Worm (Caenorhabditis elegans) whole organism, young adult: ENCODE measurements around the gene F53F4.1.

Source experiments
- B0336.3 ChIP-seq: fragments of 200-800 bp; sonication (Bioruptor generic); IDR thresholded peaks from 2 replicates; pipeline ENCODE4 v1.3.6; 2022; ENCODE audit warnings: missing genetic modification characterization, missing compliant biosample characterization
- C17E4.6 ChIP-seq: fragments of 200-800 bp; sonication (Bioruptor generic); IDR thresholded peaks from 2 replicates; pipeline ENCODE4 v1.3.6; 2022; ENCODE audit warnings: missing genetic modification reagents, missing genetic modification characterization, missing compliant biosample characterization
- F22D6.2 ChIP-seq: sonication (generic microtip); optimal IDR thresholded peaks from 2 replicates; lab custom pipeline; 2016; ENCODE audit warnings: mild to moderate bottlenecking, missing genetic modification characterization, missing compliant biosample characterization
- F23B12.7 ChIP-seq: sonication (generic microtip); optimal IDR thresholded peaks from 2 replicates; lab custom pipeline; 2017; ENCODE audit warnings: missing genetic modification characterization, mild to moderate bottlenecking, missing compliant biosample characterization, antibody characterized with exemption, moderate library complexity; ENCODE audit not compliant: insufficient read depth
- F55B11.4 ChIP-seq: sonication (generic microtip); optimal IDR thresholded peaks from 2 replicates; lab custom pipeline; 2016; ENCODE audit warnings: missing compliant biosample characterization, missing genetic modification characterization, borderline replicate concordance; ENCODE audit not compliant: insufficient read depth
- T26A5.8 ChIP-seq: sonication (generic microtip); optimal IDR thresholded peaks from 2 replicates; lab custom pipeline; 2016; ENCODE audit warnings: missing genetic modification characterization, missing compliant biosample characterization
- Y53G8AR.9 ChIP-seq: fragments of 200-800 bp; sonication (Bioruptor generic); conservative IDR thresholded peaks from 2 replicates; pipeline ENCODE4 v1.3.6; 2022; ENCODE audit warnings: missing genetic modification reagents, missing genetic modification characterization, missing compliant biosample characterization
- Y79H2A.3 ChIP-seq: fragments of 200-800 bp; sonication (Bioruptor generic); conservative IDR thresholded peaks from 2 replicates; pipeline ENCODE4 v1.3.6; 2022; ENCODE audit warnings: missing genetic modification reagents, missing genetic modification characterization, missing compliant biosample characterization
- Y95B8A.8 ChIP-seq: fragments of 200-800 bp; sonication (Bioruptor generic); IDR thresholded peaks from 2 replicates; pipeline ENCODE4 v1.3.6; 2022; ENCODE audit warnings: missing genetic modification reagents, missing genetic modification characterization, missing compliant biosample characterization
- atf-7 ChIP-seq: sonication (generic microtip); optimal IDR thresholded peaks from 2 replicates; lab custom pipeline; 2017; ENCODE audit warnings: mild to moderate bottlenecking, missing genetic modification characterization, missing compliant biosample characterization
- attf-3 ChIP-seq: fragments of 200-800 bp; sonication (Bioruptor generic); conservative IDR thresholded peaks from 2 replicates; pipeline ENCODE4 v1.3.6; 2022; ENCODE audit warnings: missing genetic modification reagents, missing genetic modification characterization, missing compliant biosample characterization
- ceh-79 ChIP-seq: sonication (generic microtip); optimal IDR thresholded peaks from 2 replicates; lab custom pipeline; 2017; ENCODE audit warnings: mild to moderate bottlenecking, missing genetic modification characterization, missing compliant biosample characterization
- ceh-91 ChIP-seq: fragments of 200-800 bp; sonication (Bioruptor generic); IDR thresholded peaks from 2 replicates; pipeline ENCODE4 v1.3.6; 2022; ENCODE audit warnings: missing genetic modification reagents, missing genetic modification characterization, missing compliant biosample characterization
- die-1 ChIP-seq: sonication (generic microtip); optimal IDR thresholded peaks from 2 replicates; lab custom pipeline; 2016; ENCODE audit warnings: missing genotype, mild to moderate bottlenecking, missing genetic modification characterization, missing compliant biosample characterization
- dox-1 ChIP-seq: fragments of 200-800 bp; sonication (Bioruptor generic); IDR thresholded peaks from 2 replicates; pipeline ENCODE4 v1.3.6; 2022; ENCODE audit warnings: missing genetic modification reagents, missing genetic modification characterization, missing compliant biosample characterization
- efl-1 ChIP-seq: fragments of 150-350 bp; optimal IDR thresholded peaks from 2 replicates; lab custom pipeline; 2014; ENCODE audit warnings: missing biosample characterization, missing genetic modification reagents, missing genetic modification characterization
- egl-44 ChIP-seq: fragments of 200-800 bp; sonication (Bioruptor generic); IDR thresholded peaks from 2 replicates; pipeline ENCODE4 v1.3.6; 2022; ENCODE audit warnings: missing genetic modification reagents, missing genetic modification characterization, missing compliant biosample characterization
- egrh-3 ChIP-seq: fragments of 200-800 bp; sonication (Bioruptor generic); IDR thresholded peaks from 2 replicates; pipeline ENCODE4 v1.3.6; 2022; ENCODE audit warnings: missing genetic modification reagents, missing genetic modification characterization, missing compliant biosample characterization
- ekl-4 ChIP-seq: fragments of 200-800 bp; sonication (Bioruptor generic); IDR thresholded peaks from 2 replicates; pipeline ENCODE4 v1.3.6; 2022; ENCODE audit warnings: missing genetic modification reagents, missing genetic modification characterization, missing compliant biosample characterization
- hlh-26 ChIP-seq: fragments of 200-800 bp; sonication (Bioruptor generic); conservative IDR thresholded peaks from 2 replicates; pipeline ENCODE4 v1.3.6; 2022; ENCODE audit warnings: missing genetic modification reagents, missing genetic modification characterization, missing compliant biosample characterization
- lin-40 ChIP-seq: sonication (generic microtip); optimal IDR thresholded peaks from 2 replicates; lab custom pipeline; 2016; ENCODE audit warnings: missing genetic modification characterization, mild to moderate bottlenecking, missing compliant biosample characterization, missing genotype, missing genetic modification reagents
- lsl-1 ChIP-seq: fragments of 200-800 bp; sonication (Bioruptor generic); optimal IDR thresholded peaks from 2 replicates; lab custom pipeline; 2018; ENCODE audit warnings: mild to moderate bottlenecking, missing genetic modification characterization, moderate library complexity, missing compliant biosample characterization
- madf-10 ChIP-seq: sonication (generic microtip); optimal IDR thresholded peaks from 2 replicates; lab custom pipeline; 2016; ENCODE audit warnings: mild to moderate bottlenecking, missing genetic modification characterization, missing compliant biosample characterization
- madf-6 ChIP-seq: fragments of 200-800 bp; sonication (Bioruptor generic); IDR thresholded peaks from 2 replicates; pipeline ENCODE4 v1.3.6; 2022; ENCODE audit warnings: missing genetic modification reagents, missing genetic modification characterization, missing compliant biosample characterization
- nhr-179 ChIP-seq: sonication (generic microtip); optimal IDR thresholded peaks from 2 replicates; lab custom pipeline; 2016; ENCODE audit warnings: mild to moderate bottlenecking, missing genetic modification characterization, missing compliant biosample characterization
- nhr-27 ChIP-seq: fragments of 200-800 bp; sonication (Bioruptor generic); optimal IDR thresholded peaks from 2 replicates; lab custom pipeline; 2018; ENCODE audit warnings: mild to moderate bottlenecking, missing genetic modification characterization, moderate library complexity, missing compliant biosample characterization
- nhr-90 ChIP-seq: sonication (generic microtip); optimal IDR thresholded peaks from 2 replicates; lab custom pipeline; 2016; ENCODE audit warnings: missing genotype, mild to moderate bottlenecking, missing genetic modification characterization, missing compliant biosample characterization
- snpc-1.3 ChIP-seq: sonication (generic microtip); optimal IDR thresholded peaks from 2 replicates; lab custom pipeline; 2017; ENCODE audit warnings: missing genetic modification characterization, mild to moderate bottlenecking, missing compliant biosample characterization, antibody characterized with exemption, moderate library complexity, missing genotype, missing genetic modification reagents; ENCODE audit not compliant: insufficient read depth
- snpc-4 ChIP-seq, 5 experiments: fragments of 150-350 bp in 1 of 5; sonication (generic microtip) in 4 of 5; optimal IDR thresholded peaks; 2 replicates each; lab custom pipeline; 2014 to 2018; ENCODE audit warnings: missing genetic modification characterization in 5 of 5, missing biosample characterization in 3 of 5, antibody characterized with exemption in 2 of 5, mild to moderate bottlenecking in 2 of 5, missing compliant biosample characterization in 2 of 5, missing genotype in 2 of 5, moderate library complexity in 2 of 5, missing genetic modification reagents in 1 of 5
- somi-1 ChIP-seq: fragments of 200-800 bp; sonication (Bioruptor generic); optimal IDR thresholded peaks from 2 replicates; lab custom pipeline; 2018; ENCODE audit warnings: mild to moderate bottlenecking, missing genetic modification characterization, missing compliant biosample characterization
- tlf-1 ChIP-seq: fragments of 200-800 bp; sonication (Bioruptor generic); optimal IDR thresholded peaks from 2 replicates; lab custom pipeline; 2018; ENCODE audit warnings: mild to moderate bottlenecking, missing genetic modification characterization, missing compliant biosample characterization
- unc-62 ChIP-seq: fragments of 150-350 bp; optimal IDR thresholded peaks from 2 replicates; lab custom pipeline; 2014; ENCODE audit warnings: missing biosample characterization, missing genetic modification reagents, missing genetic modification characterization
- xnd-1 ChIP-seq: sonication (generic microtip); optimal IDR thresholded peaks from 2 replicates; lab custom pipeline; 2016; ENCODE audit warnings: missing genotype, missing genetic modification reagents, missing genetic modification characterization, missing compliant biosample characterization
- zfh-2 ChIP-seq: fragments of 200-800 bp; sonication (Bioruptor generic); conservative IDR thresholded peaks from 2 replicates; pipeline ENCODE4 v1.3.6; 2022; ENCODE audit warnings: missing genetic modification reagents, missing genetic modification characterization, missing compliant biosample characterization
- ztf-28 ChIP-seq: fragments of 200-800 bp; sonication (Bioruptor generic); IDR thresholded peaks from 2 replicates; pipeline ENCODE4 v1.3.6; 2022; ENCODE audit warnings: missing genetic modification reagents, missing genetic modification characterization, missing compliant biosample characterization

The F53F4.1 gene

DNA sequence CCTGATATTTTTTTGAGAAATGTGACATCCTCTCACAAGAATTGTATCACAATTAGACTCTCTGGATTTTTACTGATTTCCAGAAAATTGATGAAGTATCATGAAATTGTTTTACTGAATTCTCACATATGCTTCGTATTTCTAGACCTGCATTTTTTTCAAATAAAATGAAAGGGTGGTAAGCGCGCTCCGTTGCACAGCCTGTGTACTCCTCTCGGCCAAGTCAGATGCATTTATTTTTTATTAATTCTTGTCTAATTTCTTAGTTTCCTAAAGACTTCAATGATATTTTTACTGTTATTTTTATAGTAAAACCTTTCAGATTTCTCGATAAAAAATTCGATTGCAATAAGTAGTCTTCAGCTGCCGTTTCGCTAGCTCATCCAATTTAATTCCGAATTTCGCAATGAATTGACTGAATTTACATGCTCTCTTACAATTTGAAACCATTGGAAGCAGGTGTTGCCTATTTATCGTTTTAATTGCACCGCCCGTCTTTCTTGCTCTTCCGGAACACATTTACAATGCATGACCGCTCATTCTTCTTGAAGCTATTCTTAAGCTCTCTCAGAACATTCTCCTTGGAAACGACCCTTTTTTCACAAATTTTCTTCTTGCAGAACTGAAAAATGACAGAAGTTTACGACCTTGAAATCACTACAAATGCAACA, 7.1 kb downstream of the F53F4.1 start, which contains the start of gene tbcb-1 (continued):
- TF ChIP-seq ztf-28 (GFP tag; lab: Robert Waterston, UW), result no peak
- no peak for TF ChIP-seq snpc-1.3 (tag; lab: Kevin White, UChicago)
- TF ChIP-seq F55B11.4 (tag; lab: Kevin White, UChicago), result no peak
- TF ChIP-seq egrh-3, result no peak

DNA sequence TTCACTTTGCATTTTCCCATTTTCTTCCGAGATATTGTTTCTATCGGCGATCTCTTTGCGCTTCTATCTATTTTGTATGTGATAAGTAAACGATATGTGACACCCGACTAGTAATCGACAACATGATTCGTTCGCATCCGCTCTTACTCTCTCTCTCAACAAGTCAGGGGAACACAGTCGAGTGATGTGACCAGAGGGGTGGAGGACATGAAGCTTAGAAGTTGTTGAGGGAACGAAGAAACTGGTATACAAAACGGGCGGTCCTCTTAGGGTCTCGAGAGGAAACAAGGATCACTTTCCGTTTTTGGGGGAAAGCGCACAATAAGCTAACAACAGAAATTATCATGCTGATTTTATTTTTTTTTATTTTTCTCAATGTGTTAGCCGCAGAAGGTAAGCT, 8.5 kb downstream of the F53F4.1 start, which contains the start of gene F53F4.4:
TSS of gene F53F4.4 (plus strand) at position 301 of the 400 bp plus-strand sequence.
- peak; percentile 47; the same call in 1 of the 2 replicates for TF ChIP-seq madf-6 (GFP tag; lab: Robert Waterston, UW)
- TF ChIP-seq lin-40 (tag; lab: Kevin White, UChicago), result no peak
- 0 out of 2 replicates have a peak, but pooled peaks have one; percentile 18 for TF ChIP-seq Y95B8A.8 (GFP tag; lab: Robert Waterston, UW)

DNA sequence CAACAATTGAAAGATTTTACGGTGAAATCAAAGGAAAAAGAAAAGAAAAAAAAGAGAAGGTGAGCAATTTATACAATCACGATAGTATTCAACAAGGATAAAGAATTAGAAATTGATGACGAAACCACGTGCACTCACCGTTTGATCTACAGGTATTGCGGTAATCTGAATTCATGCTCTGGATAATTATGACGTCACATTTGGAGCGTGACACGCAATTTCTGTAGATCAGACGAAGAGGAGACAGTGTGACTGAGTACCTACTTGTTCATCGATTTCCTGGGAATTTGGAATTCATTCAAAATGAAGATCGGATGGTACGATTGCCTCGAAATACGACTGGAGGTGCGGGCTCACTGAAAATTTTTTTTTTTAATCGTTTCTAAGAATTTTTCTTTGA, 13.8 kb downstream of the F53F4.1 start:
- TF ChIP-seq lsl-1 (GFP tag; lab: Kevin White, UChicago), result no peak
- no peak for TF ChIP-seq nhr-90 (tag; lab: Kevin White, UChicago)
- TF ChIP-seq somi-1 (GFP tag; lab: Kevin White, UChicago), result no peak
- no peak for TF ChIP-seq T26A5.8 (tag; lab: Kevin White, UChicago)
- no peak for TF ChIP-seq snpc-4 (GFP tag; optimal IDR thresholded peaks at IDR 0.05; lab: Kevin White, UChicago)
- TF ChIP-seq snpc-4 (tag; optimal IDR thresholded peaks at IDR 0.05; lab: Kevin White, UChicago), result no peak
- TF ChIP-seq xnd-1 (tag; lab: Kevin White, UChicago), result no peak
- no peak for TF ChIP-seq Y53G8AR.9 (GFP tag; lab: Robert Waterston, UW)
- no peak for TF ChIP-seq zfh-2 (GFP tag; lab: Robert Waterston, UW)
- no peak for TF ChIP-seq nhr-27 (tag; lab: Kevin White, UChicago)
- TF ChIP-seq madf-10 (tag; lab: Kevin White, UChicago), result no peak
- no peak for TF ChIP-seq egl-44 (GFP tag; lab: Robert Waterston, UW)
- TF ChIP-seq B0336.3, result no peak
- TF ChIP-seq ceh-91, result no peak
- no peak for TF ChIP-seq F22D6.2 (tag; lab: Kevin White, UChicago)
- TF ChIP-seq C17E4.6 (GFP tag; lab: Robert Waterston, UW), result no peak
- TF ChIP-seq unc-62 (GFP tag; lab: Kevin White, UChicago), result no peak
- TF ChIP-seq attf-3 (GFP tag; lab: Robert Waterston, UW), result no peak
- no peak for TF ChIP-seq nhr-179 (tag; lab: Kevin White, UChicago)
- TF ChIP-seq, all 124 proteins: peak for 0

DNA sequence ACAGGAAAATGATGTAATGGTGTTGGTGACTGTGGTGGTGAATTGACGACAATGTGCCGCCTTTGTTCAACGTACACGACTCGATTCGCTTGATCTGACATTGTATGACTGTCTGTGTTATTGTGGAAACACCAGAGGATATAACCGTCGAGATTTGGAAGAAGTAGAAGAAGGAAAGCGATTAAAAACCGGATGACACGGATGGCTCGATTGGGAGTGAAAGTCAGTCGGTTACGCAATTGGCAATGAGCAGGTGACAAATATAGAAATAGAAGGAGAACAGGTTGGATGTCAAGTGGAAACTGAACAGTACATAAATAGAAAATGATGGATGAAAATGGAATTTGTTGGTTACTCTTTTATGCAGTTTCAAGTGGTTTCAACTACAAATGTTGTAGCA, 16.3 kb downstream of the F53F4.1 start, which contains the start of gene rdy-2:
TSS of gene rdy-2 (minus strand) at position 101 of the 400 bp plus-strand sequence.
- TF ChIP-seq lin-40 (tag; lab: Kevin White, UChicago) (no peak), die-1 (tag; lab: Kevin White, UChicago) (no peak), dox-1 (GFP tag; lab: Robert Waterston, UW) (no peak), efl-1 (GFP tag; lab: Kevin White, UChicago) (no peak), atf-7 (tag; lab: Kevin White, UChicago) (no peak), F23B12.7 (tag; lab: Kevin White, UChicago) (no peak), ceh-79 (tag; lab: Kevin White, UChicago) (no peak), hlh-26 (GFP tag; lab: Robert Waterston, UW) (no peak), tlf-1 (GFP tag; lab: Kevin White, UChicago) (no peak), Y79H2A.3 (GFP tag; lab: Robert Waterston, UW) (no peak), ekl-4 (GFP tag; lab: Robert Waterston, UW) (no peak)
- TF ChIP-seq, all 124 proteins: peak for 0
